Worm (Caenorhabditis elegans) whole organism, L1 larva: ENCODE data around the gene F56D2.2.

Experiments
- aly-2 ChIP-seq: fragments of 150-350 bp; optimal IDR thresholded peaks from 2 replicates; lab custom pipeline; 2014; ENCODE audit warnings: missing biosample characterization, missing genetic modification characterization
- ama-1 ChIP-seq: fragments of 150-350 bp; optimal IDR thresholded peaks from 2 replicates; lab custom pipeline; 2014
- efl-3 ChIP-seq: fragments of 200-800 bp; sonication (Bioruptor generic); optimal IDR thresholded peaks from 2 replicates; lab custom pipeline; 2018; ENCODE audit warnings: mild to moderate bottlenecking, missing genetic modification characterization, missing compliant biosample characterization
- lin-13 ChIP-seq: fragments of 150-350 bp; optimal IDR thresholded peaks from 2 replicates; lab custom pipeline; 2014; ENCODE audit warnings: missing biosample characterization, missing genetic modification reagents, missing genetic modification characterization
- lin-35 ChIP-seq, 2 experiments: fragments of 150-350 bp; optimal IDR thresholded peaks; 2 replicates each; lab custom pipeline; 2014; ENCODE audit warnings: missing biosample characterization in 2 of 2, missing genetic modification characterization in 2 of 2, missing genetic modification reagents in 2 of 2
- nhr-11 ChIP-seq: fragments of 150-350 bp; optimal IDR thresholded peaks from 2 replicates; lab custom pipeline; 2014; ENCODE audit warnings: missing biosample characterization, missing genetic modification characterization
- nhr-237 ChIP-seq: fragments of 150-350 bp; optimal IDR thresholded peaks from 2 replicates; lab custom pipeline; 2014; ENCODE audit warnings: missing biosample characterization, missing genetic modification characterization
- nhr-77 ChIP-seq: fragments of 150-350 bp; optimal IDR thresholded peaks from 2 replicates; lab custom pipeline; 2014; ENCODE audit warnings: missing biosample characterization, missing genetic modification characterization
- pag-3 ChIP-seq: sonication (generic microtip); optimal IDR thresholded peaks from 2 replicates; lab custom pipeline; 2017; ENCODE audit warnings: missing genetic modification characterization, mild to moderate bottlenecking, missing compliant biosample characterization, antibody characterized with exemption, borderline replicate concordance; ENCODE audit not compliant: insufficient read depth
- tbx-2 ChIP-seq: sonication (generic microtip); optimal IDR thresholded peaks from 2 replicates; lab custom pipeline; 2016; ENCODE audit warnings: missing genetic modification characterization, missing compliant biosample characterization

DNA sequence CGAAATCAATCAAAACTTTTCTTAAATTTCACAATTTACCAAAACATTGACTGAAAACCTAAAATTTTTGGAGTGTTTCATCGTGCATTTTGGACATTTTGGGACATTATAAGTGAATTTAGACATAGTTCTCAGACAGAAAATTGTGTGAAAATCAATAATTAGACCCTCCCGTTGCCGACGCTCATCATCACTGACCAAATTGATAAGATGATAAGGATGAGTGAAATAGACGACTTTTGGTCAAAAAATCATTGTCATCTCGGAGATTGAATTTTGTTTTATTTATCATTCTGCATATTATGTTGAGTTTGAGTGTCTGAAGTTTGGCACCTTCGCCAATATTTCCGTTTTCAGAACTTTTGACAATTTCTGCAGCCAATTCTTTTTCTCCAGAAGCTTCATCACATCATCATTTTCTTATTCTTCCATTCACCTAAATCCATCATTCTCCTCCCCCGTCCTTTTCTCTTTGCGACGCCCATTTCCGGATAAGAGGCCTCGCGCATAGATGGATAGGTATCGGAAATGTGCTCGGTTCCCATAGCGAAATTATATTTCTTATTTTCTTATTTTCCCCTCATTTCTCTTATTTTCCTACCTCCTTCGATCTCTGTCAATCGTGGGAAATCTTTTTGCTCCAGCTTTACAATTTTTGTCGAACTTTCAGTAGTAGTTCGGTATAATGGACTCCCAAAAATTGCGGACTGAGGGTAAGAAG lies 24.7 kb downstream of the F56D2.2 start, which contains the start of gene bas-1:
- TF ChIP-seq nhr-11 (tag; lab: Kevin White, UChicago), result no peak
- TF ChIP-seq tbx-2 (tag; lab: Kevin White, UChicago), result no peak
- no peak for TF ChIP-seq nhr-77 (tag; lab: Kevin White, UChicago)
- no peak for TF ChIP-seq ama-1 (lab: Kevin White, UChicago)
- no peak for TF ChIP-seq pag-3 (tag; lab: Kevin White, UChicago)
- no peak for TF ChIP-seq lin-35 (GFP tag; optimal IDR thresholded peaks at IDR 0.05; lab: Kevin White, UChicago)
- no peak for TF ChIP-seq aly-2
- no peak for TF ChIP-seq lin-13 (GFP tag; lab: Kevin White, UChicago)
- no peak for TF ChIP-seq efl-3 (GFP tag; lab: Kevin White, UChicago)
- TF ChIP-seq nhr-237 (tag; lab: Kevin White, UChicago), result no peak
